Worm (Caenorhabditis elegans): ENCODE measurements around the gene srg-16.
"Not testable (repeated sequence)": the region's sequence is repeated elsewhere in the genome, so short reads cannot be mapped to it uniquely, and the experiment has no call there.

The srg-16 gene

ce11 chrII:12467047-12467446 lies at the start of gene srg-16:
TSS of gene srg-16 (plus strand) at chrII:12467133.
- TF ChIP-seq unc-62 (GFP tag; optimal IDR thresholded peaks at IDR 0.05): no peak

- no peak for TF ChIP-seq unc-62 (GFP tag; optimal IDR thresholded peaks at IDR 0.05)
These were observed 49.4 kb upstream of the srg-16 start, which contains the start of gene sre-27 for ce11 chrII:12417514-12417913. TSS of gene sre-27 (minus strand) at chrII:12417614.

ce11 chrII:12417996-12418395 lies 48.9 kb upstream of the srg-16 start:
- no peak for TF ChIP-seq unc-62 (GFP tag; optimal IDR thresholded peaks at IDR 0.05)

ce11 chrII:12420486-12420885 lies 46.4 kb upstream of the srg-16 start, which contains the start of gene sre-26:
TSS of gene sre-26 (minus strand) at chrII:12420586.
- TF ChIP-seq unc-62 (GFP tag; optimal IDR thresholded peaks at IDR 0.05): no peak

ce11 chrII:12425644-12426222 lies 41.2 kb upstream of the srg-16 start, which contains the start of gene daf-22:
TSS of gene daf-22 (minus strand) at chrII:12425694.
- no peak for TF ChIP-seq unc-62 (GFP tag; optimal IDR thresholded peaks at IDR 0.05)

ce11 chrII:12429743-12430142 lies 37.2 kb upstream of the srg-16 start, which contains the start of gene Y57A10C.8:
TSS of gene Y57A10C.8 (minus strand) at chrII:12429843.
- no peak for TF ChIP-seq unc-62 (GFP tag; optimal IDR thresholded peaks at IDR 0.05)

- no peak for TF ChIP-seq unc-62 (GFP tag; optimal IDR thresholded peaks at IDR 0.05)
These were observed 34.6 kb upstream of the srg-16 start, which contains the start of gene dct-12 for ce11 chrII:12432356-12432755. TSS of gene dct-12 (minus strand) at chrII:12432456.

- no peak for TF ChIP-seq unc-62 (GFP tag; optimal IDR thresholded peaks at IDR 0.05)
These were observed 31.6 kb upstream of the srg-16 start for ce11 chrII:12435202-12435872.

ce11 chrII:12436717-12437116 lies 30.2 kb upstream of the srg-16 start:
- TF ChIP-seq unc-62 (GFP tag; optimal IDR thresholded peaks at IDR 0.05): no peak

- TF ChIP-seq unc-62 (GFP tag; optimal IDR thresholded peaks at IDR 0.05): no peak
These were observed 28.5 kb upstream of the srg-16 start, which contains the start of gene Y57A10C.9 for ce11 chrII:12438441-12438840. TSS of gene Y57A10C.9 (minus strand) at chrII:12438541.

ce11 chrII:12441164-12441563 lies 25.8 kb upstream of the srg-16 start, which contains the start of gene Y57A10C.10:
TSS of gene Y57A10C.10 (minus strand) at chrII:12441264.
- not testable (repeated sequence) for TF ChIP-seq unc-62 (GFP tag; optimal IDR thresholded peaks at IDR 0.05)

ce11 chrII:12444679-12445376 lies 22.1 kb upstream of the srg-16 start, which contains the start of the genes W05H5.1 and pitr-6:
TSS of gene W05H5.1 (minus strand) at chrII:12444779.
TSS of gene pitr-6 (plus strand) at chrII:12445326.
- no peak for TF ChIP-seq unc-62 (GFP tag; optimal IDR thresholded peaks at IDR 0.05)

- TF ChIP-seq unc-62 (GFP tag; optimal IDR thresholded peaks at IDR 0.05): no peak
These were observed 18.7 kb upstream of the srg-16 start, which contains the start of gene srh-27 for ce11 chrII:12448241-12448640. TSS of gene srh-27 (plus strand) at chrII:12448541.

ce11 chrII:12449849-12450248 lies 17.1 kb upstream of the srg-16 start, which contains the start of gene sre-34:
TSS of gene sre-34 (plus strand) at chrII:12450149.
- TF ChIP-seq unc-62 (GFP tag; optimal IDR thresholded peaks at IDR 0.05): no peak

ce11 chrII:12452754-12453352 lies 14.1 kb upstream of the srg-16 start, which contains the start of the genes sre-35 and sre-33:
TSS of gene sre-35 (minus strand) at chrII:12452854.
TSS of gene sre-33 (plus strand) at chrII:12453302.
- no peak for TF ChIP-seq unc-62 (GFP tag; optimal IDR thresholded peaks at IDR 0.05)
